Worm (Caenorhabditis elegans) whole organism, L3 larva: ENCODE measurements around the gene ZK813.4.

Source experiments
- daf-12 ChIP-seq: fragments of 150-350 bp; optimal IDR thresholded peaks from 2 replicates; lab custom pipeline; 2014; ENCODE audit warnings: missing biosample characterization, missing genetic modification reagents, missing genetic modification characterization
- egl-5 ChIP-seq: fragments of 150-350 bp; optimal IDR thresholded peaks from 2 replicates; lab custom pipeline; 2017; ENCODE audit warnings: missing biosample characterization, missing genetic modification reagents, missing genetic modification characterization, inconsistent platforms
- elt-1 ChIP-seq: fragments of 150-350 bp; optimal IDR thresholded peaks from 2 replicates; lab custom pipeline; 2014; ENCODE audit warnings: missing biosample characterization, missing genetic modification characterization
- elt-3 ChIP-seq, 3 experiments: fragments of 150-350 bp in 1 of 3; sonication (generic microtip) in 2 of 3; optimal IDR thresholded peaks; 2 replicates in 2 of 3; 4 replicates in 1 of 3; lab custom pipeline; 2014 to 2017; ENCODE audit warnings: missing biosample characterization in 3 of 3, missing genetic modification characterization in 3 of 3
- lin-39 ChIP-seq: fragments of 150-350 bp; optimal IDR thresholded peaks from 2 replicates; lab custom pipeline; 2018; ENCODE audit warnings: missing biosample characterization, missing genetic modification reagents, missing genetic modification characterization
- pqm-1 ChIP-seq: fragments of 150-350 bp; optimal IDR thresholded peaks from 2 replicates; lab custom pipeline; 2017; ENCODE audit warnings: missing biosample characterization, missing genetic modification characterization, inconsistent platforms
- skn-1 ChIP-seq: fragments of 150-350 bp; optimal IDR thresholded peaks from 2 replicates; lab custom pipeline; 2014; ENCODE audit warnings: missing biosample characterization, missing genetic modification characterization
- snpc-4 ChIP-seq: fragments of 150-350 bp; optimal IDR thresholded peaks from 2 replicates; lab custom pipeline; 2014; ENCODE audit warnings: missing biosample characterization, missing genetic modification characterization

DNA sequence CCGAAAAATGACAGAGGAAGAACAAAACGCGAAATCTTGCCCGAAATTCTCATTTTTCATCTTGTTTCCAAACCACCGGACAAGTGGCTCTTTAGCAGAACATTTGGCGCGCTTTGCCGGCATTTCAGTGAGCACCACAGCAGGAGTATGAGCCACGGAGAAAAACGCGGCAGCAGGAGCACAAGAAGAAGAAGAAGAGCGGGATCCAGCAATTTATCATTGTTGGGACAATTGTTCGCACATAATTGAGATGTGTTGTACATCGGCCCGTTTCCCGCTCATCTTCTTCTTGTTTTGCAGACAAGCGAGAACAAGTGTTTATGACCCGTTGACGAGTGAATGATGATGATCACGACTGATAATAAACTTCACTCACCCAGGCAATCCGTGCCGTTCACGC lies 25.6 kb upstream of the ZK813.4 start:
- TF ChIP-seq skn-1 (no peak), daf-12 (tag; lab: Kevin White, UChicago) (no peak), elt-1 (no peak), elt-3 (tag; optimal IDR thresholded peaks at IDR 0.05; lab: Kevin White, UChicago) (no peak), snpc-4 (tag; lab: Kevin White, UChicago) (no peak), lin-39 (tag; lab: Kevin White, UChicago) (peak; percentile 93), egl-5 (tag; lab: Kevin White, UChicago) (peak; percentile 61), pqm-1 (tag; lab: Kevin White, UChicago) (no peak)
